Fruit fly (Drosophila melanogaster) whole organism, wandering third instar larva: ENCODE measurements around the gene Rel.
A peak's percentile ranks its signal among the peaks of the same experiment; 100 is the strongest.

Source experiments
- Dfd ChIP-seq: fragments of >200 bp; optimal IDR thresholded peaks from 2 replicates; lab custom pipeline; 2017; ENCODE audit warnings: missing biosample characterization, missing genetic modification characterization
- Myc ChIP-seq: fragments of >200 bp; optimal IDR thresholded peaks from 2 replicates; lab custom pipeline; 2017
- N ChIP-seq: fragments of >200 bp; optimal IDR thresholded peaks from 2 replicates; lab custom pipeline; 2018; ENCODE audit warnings: missing biosample characterization, missing external identifiers, missing genetic modification characterization
- OdsH ChIP-seq: fragments of 200-800 bp; sonication (Bioruptor generic); optimal IDR thresholded peaks from 2 replicates; lab custom pipeline; 2016; ENCODE audit warnings: missing biosample characterization, mild to moderate bottlenecking, missing genetic modification characterization
- Rel ChIP-seq, 2 experiments: fragments of 200-800 bp; sonication (Bioruptor generic) in 1 of 2; optimal IDR thresholded peaks; 2 replicates in 1 of 2; 3 replicates in 1 of 2; lab custom pipeline; 2016 to 2019; ENCODE audit warnings: mild to moderate bottlenecking in 2 of 2, missing biosample characterization in 2 of 2, missing genetic modification characterization in 2 of 2, moderate library complexity in 1 of 2
- br ChIP-seq: fragments of 200-800 bp; sonication (Bioruptor generic); optimal IDR thresholded peaks from 2 replicates; lab custom pipeline; 2016; ENCODE audit warnings: missing biosample characterization, missing genetic modification characterization
- foxo ChIP-seq, 2 experiments: fragments of 200-800 bp; sonication (Bioruptor generic); optimal IDR thresholded peaks; 2 replicates in 1 of 2; 3 replicates in 1 of 2; lab custom pipeline; 2016 to 2017; ENCODE audit warnings: missing biosample characterization in 2 of 2, missing genetic modification characterization in 2 of 2
- h ChIP-seq: fragments of 200-800 bp; sonication (Bioruptor generic); optimal IDR thresholded peaks from 3 replicates; lab custom pipeline; 2016; ENCODE audit warnings: missing biosample characterization, mild to moderate bottlenecking, missing genetic modification characterization
- jim ChIP-seq: fragments of 175-275, 200-325 bp; sonication (Bioruptor generic); optimal IDR thresholded peaks from 2 replicates; lab custom pipeline; 2016; ENCODE audit warnings: missing biosample characterization, mild to moderate bottlenecking, missing genetic modification characterization
- psq ChIP-seq: fragments of 200-800 bp; sonication (Bioruptor generic); optimal IDR thresholded peaks from 3 replicates; lab custom pipeline; 2017; ENCODE audit warnings: missing biosample characterization, mild to moderate bottlenecking, missing genetic modification characterization, moderate library complexity
- usp ChIP-seq: fragments of >200 bp; optimal IDR thresholded peaks from 2 replicates; lab custom pipeline; 2017; ENCODE audit warnings: missing biosample characterization, missing genetic modification characterization

dm6 chr3R:9043610-9044009 lies 4.2 kb downstream of the Rel start:
- TF ChIP-seq psq: no peak
- TF ChIP-seq usp: no peak
- TF ChIP-seq Myc (lab: Kevin White, UChicago): no peak
- no peak for TF ChIP-seq foxo (GFP tag; optimal IDR thresholded peaks at IDR 0.05; lab: Kevin White, UChicago)
- no peak for TF ChIP-seq jim (GFP tag; lab: Kevin White, UChicago)
- no peak for TF ChIP-seq N (GFP tag; lab: Kevin White, UChicago)
- no peak for TF ChIP-seq Rel (GFP tag; optimal IDR thresholded peaks at IDR 0.05; lab: Kevin White, UChicago)
- no peak for TF ChIP-seq Rel (tag; optimal IDR thresholded peaks at IDR 0.05; lab: Kevin White, UChicago)
- no peak for TF ChIP-seq Dfd (GFP tag; lab: Kevin White, UChicago)
- no peak for TF ChIP-seq OdsH
- TF ChIP-seq br: no peak
- peak; percentile 52 for TF ChIP-seq h
